Fruit fly (Drosophila melanogaster) whole organism, embryonic: ENCODE results near the gene COX7AL2.

Source experiments
- Atf6 ChIP-seq: fragments of 200-800 bp; sonication (Bioruptor generic); IDR thresholded peaks from 2 replicates; pipeline ENCODE4 v1.3.6; 2022; ENCODE audit warnings: missing biosample characterization, missing genetic modification characterization
- C15 ChIP-seq: fragments of 200-800 bp; sonication (Bioruptor generic); IDR thresholded peaks from 3 replicates; pipeline ENCODE4 v1.3.6; 2022; ENCODE audit warnings: missing biosample characterization, missing genetic modification characterization
- CG10147 ChIP-seq: fragments of 200-800 bp; sonication (Bioruptor generic); optimal IDR thresholded peaks from 2 replicates; lab custom pipeline; 2019; ENCODE audit warnings: missing biosample characterization, mild to moderate bottlenecking, missing genetic modification characterization, moderate library complexity
- CG10462 ChIP-seq: fragments of 200-800 bp; sonication (Bioruptor generic); optimal IDR thresholded peaks from 2 replicates; lab custom pipeline; 2016; ENCODE audit warnings: missing biosample characterization, missing genetic modification characterization
- CG10979 ChIP-seq: fragments of 200-800 bp; sonication (Bioruptor generic); optimal IDR thresholded peaks from 2 replicates; lab custom pipeline; 2018; ENCODE audit warnings: missing biosample characterization, mild to moderate bottlenecking, missing genetic modification characterization, moderate library complexity
- CG11560 ChIP-seq: fragments of 200-800 bp; sonication (Bioruptor generic); IDR thresholded peaks from 3 replicates; pipeline ENCODE4 v1.3.6; 2022; ENCODE audit warnings: missing biosample characterization, missing genetic modification characterization
- CG12299 ChIP-seq: fragments of 200-800 bp; sonication (Bioruptor generic); optimal IDR thresholded peaks from 2 replicates; lab custom pipeline; 2018; ENCODE audit warnings: missing biosample characterization, mild to moderate bottlenecking, missing genetic modification characterization
- CG13424 ChIP-seq: fragments of 200-800 bp; sonication (Bioruptor generic); optimal IDR thresholded peaks from 2 replicates; lab custom pipeline; 2019; ENCODE audit warnings: missing biosample characterization, mild to moderate bottlenecking, missing genetic modification characterization, moderate library complexity
- CG14441 ChIP-seq: fragments of 200-800 bp; sonication (Bioruptor generic); IDR thresholded peaks from 2 replicates; pipeline ENCODE4 v1.3.6; 2022; ENCODE audit warnings: missing biosample characterization, missing genetic modification characterization
- CG15514 ChIP-seq: fragments of 200-800 bp; sonication (Bioruptor generic); optimal IDR thresholded peaks from 3 replicates; lab custom pipeline; 2017; ENCODE audit warnings: missing biosample characterization, missing genetic modification characterization, mild to moderate bottlenecking, moderate library complexity, missing genetic modification reagents
- CG15696 ChIP-seq: fragments of 200-800 bp; sonication (Bioruptor generic); optimal IDR thresholded peaks from 2 replicates; lab custom pipeline; 2019; ENCODE audit warnings: missing biosample characterization, mild to moderate bottlenecking, missing genetic modification characterization, moderate library complexity
- CG17361 ChIP-seq: fragments of 200-800 bp; sonication (Bioruptor generic); IDR thresholded peaks from 3 replicates; pipeline ENCODE4 v1.3.6; 2022; ENCODE audit warnings: missing biosample characterization, missing genetic modification characterization
- CG1792 ChIP-seq: fragments of 200-800 bp; sonication (Bioruptor generic); optimal IDR thresholded peaks from 2 replicates; lab custom pipeline; 2016; ENCODE audit warnings: missing biosample characterization, missing genetic modification characterization
- CG18262 ChIP-seq: fragments of 200-800 bp; optimal IDR thresholded peaks from 3 replicates; lab custom pipeline; 2019; ENCODE audit warnings: missing biosample characterization, mild to moderate bottlenecking, missing genetic modification characterization, moderate library complexity
- CG3065 ChIP-seq: fragments of 200-800 bp; sonication (Bioruptor generic); optimal IDR thresholded peaks from 2 replicates; lab custom pipeline; 2016; ENCODE audit warnings: missing biosample characterization, missing genetic modification characterization
- CG31224 ChIP-seq: fragments of 200-800 bp; sonication (Bioruptor generic); IDR thresholded peaks from 2 replicates; pipeline ENCODE4 v1.3.6; 2022; ENCODE audit warnings: missing biosample characterization, missing genetic modification characterization
- CG32532 ChIP-seq: fragments of 200-800 bp; sonication (Bioruptor generic); IDR thresholded peaks from 2 replicates; pipeline ENCODE4 v1.3.6; 2022; ENCODE audit warnings: missing biosample characterization, missing genetic modification characterization
- CG3281 ChIP-seq: fragments of 200-800 bp; sonication (Bioruptor generic); optimal IDR thresholded peaks from 3 replicates; lab custom pipeline; 2017; ENCODE audit warnings: missing biosample characterization, mild to moderate bottlenecking, missing genetic modification characterization
- CG42726 ChIP-seq: fragments of 200-800 bp; sonication (Bioruptor generic); IDR thresholded peaks from 2 replicates; pipeline ENCODE4 v1.3.6; 2022; ENCODE audit warnings: missing biosample characterization, missing genetic modification characterization; ENCODE audit not compliant: partially characterized antibody
- CG4707 ChIP-seq: fragments of 200-800 bp; sonication (Bioruptor generic); optimal IDR thresholded peaks from 2 replicates; lab custom pipeline; 2018; ENCODE audit warnings: missing biosample characterization, mild to moderate bottlenecking, missing genetic modification characterization, moderate library complexity
- CG6765 ChIP-seq: fragments of 200-800 bp; sonication (Bioruptor generic); optimal IDR thresholded peaks from 3 replicates; lab custom pipeline; 2017; ENCODE audit warnings: missing biosample characterization, mild to moderate bottlenecking, missing genetic modification characterization
- CkIIα-i1 ChIP-seq: fragments of 200-800 bp; sonication (Bioruptor generic); IDR thresholded peaks from 2 replicates; pipeline ENCODE4 v1.3.6; 2022; ENCODE audit warnings: missing biosample characterization, missing genetic modification characterization
- ERR ChIP-seq: fragments of 200-800 bp; sonication (Bioruptor generic); optimal IDR thresholded peaks from 2 replicates; lab custom pipeline; 2016; ENCODE audit warnings: missing biosample characterization, missing genetic modification characterization
- Fer1 ChIP-seq: fragments of 200-800 bp; sonication (Bioruptor generic); optimal IDR thresholded peaks from 2 replicates; lab custom pipeline; 2017; ENCODE audit warnings: missing biosample characterization, mild to moderate bottlenecking, missing genetic modification characterization
- GATAe ChIP-seq: fragments of 200-800 bp; sonication (Bioruptor generic); conservative IDR thresholded peaks from 2 replicates; pipeline ENCODE4 v1.3.6; 2022; ENCODE audit warnings: missing biosample characterization, missing genetic modification characterization
- H15 ChIP-seq: fragments of 200-800 bp; sonication (Bioruptor generic); IDR thresholded peaks from 3 replicates; pipeline ENCODE4 v1.3.6; 2022; ENCODE audit warnings: missing biosample characterization, missing genetic modification characterization
- HmgZ ChIP-seq: fragments of 200-800 bp; sonication (Bioruptor generic); optimal IDR thresholded peaks from 2 replicates; lab custom pipeline; 2018; ENCODE audit warnings: missing biosample characterization, mild to moderate bottlenecking, missing genetic modification characterization
- Hr39 ChIP-seq: fragments of >200 bp; optimal IDR thresholded peaks from 2 replicates; lab custom pipeline; 2017
- Lpt ChIP-seq: fragments of >200 bp; optimal IDR thresholded peaks from 2 replicates; lab custom pipeline; 2018; ENCODE audit warnings: missing biosample characterization, missing genetic modification characterization
- MBD-R2 ChIP-seq: fragments of 200-800 bp; sonication (Bioruptor generic); IDR thresholded peaks from 2 replicates; pipeline ENCODE4 v1.3.6; 2022; ENCODE audit warnings: missing biosample characterization, missing genetic modification characterization
- Oaz ChIP-seq: fragments of 200-800 bp; sonication (Bioruptor generic); IDR thresholded peaks from 2 replicates; pipeline ENCODE4 v1.3.6; 2022; ENCODE audit warnings: missing biosample characterization, missing genetic modification characterization
- Optix ChIP-seq: fragments of 200-800 bp; sonication (Bioruptor generic); IDR thresholded peaks from 3 replicates; pipeline ENCODE4 v1.3.6; 2022; ENCODE audit warnings: missing biosample characterization, missing genetic modification characterization
- Stat92E ChIP-seq, 3 experiments: fragments of >200 bp in 2 of 3; fragments of 200-800 bp in 1 of 3; sonication (Bioruptor generic) in 1 of 3; optimal IDR thresholded peaks; 2 replicates each; lab custom pipeline; 2017 to 2019; ENCODE audit warnings: missing biosample characterization in 3 of 3, missing genetic modification characterization in 3 of 3, mild to moderate bottlenecking in 1 of 3, moderate library complexity in 1 of 3
- Trl ChIP-seq, 3 experiments: fragments of >200 bp in 2 of 3; fragments of 200-800 bp in 1 of 3; sonication (Bioruptor generic) in 1 of 3; optimal IDR thresholded peaks; 2 replicates in 1 of 3; 3 replicates in 2 of 3; lab custom pipeline; 2016 to 2017; ENCODE audit warnings: missing biosample characterization in 1 of 3, missing genetic modification characterization in 1 of 3
- abd-A ChIP-seq: fragments of 200-800 bp; sonication (Bioruptor generic); optimal IDR thresholded peaks from 3 replicates; lab custom pipeline; 2019; ENCODE audit warnings: missing biosample characterization, mild to moderate bottlenecking, missing genetic modification characterization, moderate library complexity
- bsh ChIP-seq, 2 experiments: fragments of 200-800 bp; sonication (Bioruptor generic); optimal IDR thresholded peaks; 2 replicates each; lab custom pipeline; 2017 to 2018; ENCODE audit warnings: mild to moderate bottlenecking in 2 of 2, missing biosample characterization in 2 of 2, missing genetic modification characterization in 2 of 2, moderate library complexity in 1 of 2
- chinmo ChIP-seq: fragments of 200-800 bp; sonication (Bioruptor generic); IDR thresholded peaks from 4 replicates; pipeline ENCODE4 v1.3.6; 2022; ENCODE audit warnings: missing biosample characterization, missing genetic modification characterization; ENCODE audit not compliant: partially characterized antibody
- ci ChIP-seq: fragments of 200-800 bp; sonication (Bioruptor generic); IDR thresholded peaks from 3 replicates; pipeline ENCODE4 v1.3.6; 2022; ENCODE audit warnings: missing biosample characterization, missing genetic modification characterization
- disco-r ChIP-seq: fragments of 200-800 bp; sonication (Bioruptor generic); optimal IDR thresholded peaks from 2 replicates; lab custom pipeline; 2016; ENCODE audit warnings: missing biosample characterization, missing genetic modification characterization
- dpn ChIP-seq, 2 experiments: fragments of 200-800 bp; sonication (Bioruptor generic); optimal IDR thresholded peaks; 3 replicates each; lab custom pipeline; 2016; ENCODE audit warnings: missing biosample characterization in 2 of 2, missing genetic modification characterization in 2 of 2
- kni ChIP-seq: fragments of 200-800 bp; sonication (Bioruptor generic); optimal IDR thresholded peaks from 3 replicates; lab custom pipeline; 2017; ENCODE audit warnings: mild to moderate bottlenecking, missing biosample characterization, missing genetic modification reagents, missing genetic modification characterization
- lbe ChIP-seq: fragments of 200-800 bp; sonication (Bioruptor generic); optimal IDR thresholded peaks from 2 replicates; lab custom pipeline; 2016; ENCODE audit warnings: missing biosample characterization, mild to moderate bottlenecking, missing genetic modification characterization
- lola ChIP-seq, 3 experiments: fragments of >200 bp in 2 of 3; fragments of 200-800 bp in 1 of 3; sonication (Bioruptor generic) in 1 of 3; optimal IDR thresholded peaks; 2 replicates each; lab custom pipeline; 2017 to 2019; ENCODE audit warnings: missing biosample characterization in 3 of 3, missing genetic modification characterization in 3 of 3, mild to moderate bottlenecking in 1 of 3, moderate library complexity in 1 of 3
- nerfin-1 ChIP-seq: fragments of 200-800 bp; sonication (Bioruptor generic); optimal IDR thresholded peaks from 3 replicates; lab custom pipeline; 2019; ENCODE audit warnings: missing biosample characterization, mild to moderate bottlenecking, missing genetic modification characterization, moderate library complexity
- peb ChIP-seq: fragments of 200-800 bp; sonication (Bioruptor generic); IDR thresholded peaks from 2 replicates; pipeline ENCODE4 v1.3.6; 2022; ENCODE audit warnings: missing biosample characterization, missing genetic modification characterization
- repo ChIP-seq: fragments of 200-800 bp; sonication (Bioruptor generic); optimal IDR thresholded peaks from 2 replicates; lab custom pipeline; 2016; ENCODE audit warnings: missing biosample characterization, missing genetic modification characterization
- sc ChIP-seq, 3 experiments: fragments of >200 bp in 2 of 3; fragments of 200-800 bp in 1 of 3; sonication (Bioruptor generic) in 1 of 3; optimal IDR thresholded peaks; 2 replicates in 2 of 3; 3 replicates in 1 of 3; lab custom pipeline; 2017; ENCODE audit warnings: mild to moderate bottlenecking in 1 of 3, missing biosample characterization in 1 of 3, missing genetic modification characterization in 1 of 3, missing genetic modification reagents in 1 of 3
- scrt ChIP-seq: fragments of 200-800 bp; sonication (Bioruptor generic); optimal IDR thresholded peaks from 2 replicates; lab custom pipeline; 2018; ENCODE audit warnings: missing biosample characterization, mild to moderate bottlenecking, missing genetic modification characterization, moderate library complexity
- sob ChIP-seq: fragments of 200-800 bp; sonication (Bioruptor generic); IDR thresholded peaks from 2 replicates; pipeline ENCODE4 v1.3.6; 2022; ENCODE audit warnings: missing biosample characterization, missing genetic modification characterization
- tin ChIP-seq: fragments of 200-800 bp; sonication (Bioruptor generic); optimal IDR thresholded peaks from 3 replicates; lab custom pipeline; 2016; ENCODE audit warnings: missing biosample characterization, missing genetic modification characterization

The COX7AL2 gene

DNA sequence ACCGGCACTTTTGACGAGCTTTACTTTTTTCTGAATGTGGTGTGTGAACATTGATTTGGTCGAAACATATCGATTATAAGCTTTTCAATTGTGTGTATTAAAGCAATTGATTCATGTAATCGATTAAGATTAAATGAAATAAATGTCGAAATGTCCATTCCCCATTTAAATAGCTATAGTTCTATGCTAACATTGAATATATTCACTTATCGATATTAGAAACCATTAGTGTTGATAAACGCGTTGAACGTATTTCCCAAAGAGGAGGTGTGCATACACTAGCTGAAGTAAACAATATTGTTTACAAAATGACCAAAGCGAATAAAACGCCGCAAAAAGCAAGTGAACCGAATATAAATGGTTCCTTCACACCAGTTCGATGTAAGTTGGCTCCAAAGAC, 16.3 kb upstream of the COX7AL2 start, which contains the start of the genes Uch and CG34174 (continued):
- TF ChIP-seq chinmo (no peak), HmgZ (tag; lab: Kevin White, UChicago) (peak; percentile 65), CG32532 (no peak), CG11560 (tag; lab: Robert Waterston, UW) (no peak; the same call in 2 of the 3 replicates), bsh (GFP tag; optimal IDR thresholded peaks at IDR 0.05; lab: Kevin White, UChicago) (peak in 1 of 2 experiments; percentile 11), CG13424 (tag; lab: Kevin White, UChicago) (peak; percentile 37), CG18262 (peak; percentile 28), Atf6 (GFP tag; lab: Robert Waterston, UW) (no peak), Lpt (GFP tag; lab: Kevin White, UChicago) (no peak), CG4707 (GFP tag; lab: Kevin White, UChicago) (no peak), Trl (optimal IDR thresholded peaks at IDR 0.05; lab: Kevin White, UChicago) (peak in 1 of 2 experiments; percentile 19), Trl (GFP tag; optimal IDR thresholded peaks at IDR 0.05; lab: Kevin White, UChicago) (peak; percentile 4), CG10979 (peak; percentile 10), CkIIα-i1 (GFP tag; lab: Robert Waterston, UW) (no peak), CG1792 (GFP tag; lab: Kevin White, UChicago) (no peak), Optix (GFP tag; lab: Robert Waterston, UW) (no peak), scrt (GFP tag; lab: Kevin White, UChicago) (peak; percentile 12), CG3281 (GFP tag; lab: Kevin White, UChicago) (peak; percentile 28), CG15696 (peak; percentile 1), abd-A (tag; lab: Kevin White, UChicago) (peak; percentile 29), CG17361 (GFP tag; lab: Robert Waterston, UW) (peak; percentile 46; the same call in 1 of the 3 replicates), C15 (GFP tag; lab: Robert Waterston, UW) (no peak), MBD-R2 (GFP tag; lab: Robert Waterston, UW) (peak; percentile 86), CG31224 (no peak), CG42726 (GFP tag; lab: Robert Waterston, UW) (no peak), tin (GFP tag; lab: Kevin White, UChicago) (peak; percentile 7), peb (no peak), ci (GFP tag; lab: Robert Waterston, UW) (no peak), CG6765 (no peak), CG15514 (GFP tag; lab: Kevin White, UChicago) (peak; percentile 44), H15 (GFP tag; lab: Robert Waterston, UW) (no peak), Stat92E (GFP tag; optimal IDR thresholded peaks at IDR 0.05; lab: Kevin White, UChicago) (peak in 1 of 3 experiments; percentile 23), repo (GFP tag; lab: Kevin White, UChicago) (no peak), sob (no peak), dpn (GFP tag; optimal IDR thresholded peaks at IDR 0.05; lab: Kevin White, UChicago) (peak in 1 of 2 experiments; percentile 31), nerfin-1 (tag; lab: Kevin White, UChicago) (peak; percentile 24), sc (optimal IDR thresholded peaks at IDR 0.05; lab: Kevin White, UChicago) (no peak), sc (GFP tag; optimal IDR thresholded peaks at IDR 0.05; lab: Kevin White, UChicago) (no peak), ERR (GFP tag; lab: Kevin White, UChicago) (no peak), CG12299 (peak; percentile 22), lola (GFP tag; optimal IDR thresholded peaks at IDR 0.05; lab: Kevin White, UChicago) (peak in 1 of 3 experiments; percentile 32), CG10147 (GFP tag; lab: Kevin White, UChicago) (peak; percentile 45), kni (peak; percentile 18), Oaz (GFP tag; lab: Robert Waterston, UW) (no peak), Hr39 (lab: Kevin White, UChicago) (no peak), disco-r (GFP tag; lab: Kevin White, UChicago) (no peak), CG14441 (GFP tag; lab: Robert Waterston, UW) (no peak), CG10462 (GFP tag; lab: Kevin White, UChicago) (no peak), Fer1 (GFP tag; lab: Kevin White, UChicago) (peak; percentile 45), CG3065 (GFP tag; lab: Kevin White, UChicago) (no peak), GATAe (GFP tag; lab: Robert Waterston, UW) (no peak), lbe (GFP tag; lab: Kevin White, UChicago) (peak; percentile 43)
